Worm (Caenorhabditis elegans) whole organism, mixed stage, embryonic: Measurements from ENCODE around the gene spl-1.

Source experiments
- blmp-1 ChIP-seq: fragments of 150-350 bp; optimal IDR thresholded peaks from 2 replicates; lab custom pipeline; 2014; ENCODE audit warnings: missing biosample characterization, missing genetic modification characterization
- ceh-83 ChIP-seq: fragments of 200-800 bp; sonication (Bioruptor generic); optimal IDR thresholded peaks from 2 replicates; lab custom pipeline; 2018; ENCODE audit warnings: mild to moderate bottlenecking, missing genetic modification characterization, missing compliant biosample characterization
- elt-3 ChIP-seq: fragments of 150-350 bp; optimal IDR thresholded peaks from 2 replicates; lab custom pipeline; 2014; ENCODE audit warnings: missing biosample characterization, missing genetic modification characterization
- ham-2 ChIP-seq: fragments of 200-800 bp; sonication (Bioruptor generic); optimal IDR thresholded peaks from 2 replicates; lab custom pipeline; 2018; ENCODE audit warnings: mild to moderate bottlenecking, missing genetic modification characterization, missing compliant biosample characterization
- lsy-2 ChIP-seq: fragments of 150-350 bp; optimal IDR thresholded peaks from 2 replicates; lab custom pipeline; 2014; ENCODE audit warnings: missing biosample characterization, missing genetic modification characterization
- pha-4 ChIP-seq: fragments of 150-350 bp; optimal IDR thresholded peaks from 2 replicates; lab custom pipeline; 2018; ENCODE audit warnings: missing biosample characterization, missing genetic modification reagents, missing genetic modification characterization
- unc-39 ChIP-seq: fragments of 150-350 bp; optimal IDR thresholded peaks from 2 replicates; lab custom pipeline; 2014; ENCODE audit warnings: missing biosample characterization, missing genetic modification characterization
- unc-62 ChIP-seq: fragments of 150-350 bp; optimal IDR thresholded peaks from 2 replicates; lab custom pipeline; 2014; ENCODE audit warnings: missing biosample characterization, missing genetic modification reagents, missing genetic modification characterization
- zip-8 ChIP-seq: fragments of 150-350 bp; optimal IDR thresholded peaks from 2 replicates; lab custom pipeline; 2014; ENCODE audit warnings: missing biosample characterization, missing genetic modification characterization
- ztf-11 ChIP-seq: fragments of 150-350 bp; optimal IDR thresholded peaks from 2 replicates; lab custom pipeline; 2014; ENCODE audit warnings: missing biosample characterization, missing genetic modification characterization

ce11 chrIV:427100-427908 lies 44.3 kb upstream of the spl-1 start:
- TF ChIP-seq ztf-11: no peak
- no peak for TF ChIP-seq ham-2 (GFP tag; lab: Kevin White, UChicago)
- TF ChIP-seq unc-62 (GFP tag; lab: Kevin White, UChicago): no peak
- no peak for TF ChIP-seq ceh-83 (GFP tag; lab: Kevin White, UChicago)
- TF ChIP-seq unc-39 (tag; lab: Kevin White, UChicago): no peak
- no peak for TF ChIP-seq elt-3 (tag; lab: Kevin White, UChicago)
- no peak for TF ChIP-seq lsy-2
- TF ChIP-seq blmp-1 (tag; lab: Kevin White, UChicago): no peak
- TF ChIP-seq zip-8 (tag; lab: Kevin White, UChicago): peak; percentile 34
- TF ChIP-seq pha-4 (tag; lab: Kevin White, UChicago): no peak
